Worm (Caenorhabditis elegans): ENCODE results near the gene pgp-14.

ce11 chrX:12750805-12751204 is 1.4 kb upstream of the pgp-14 start:
- TF ChIP-seq klf-2 (GFP tag; conservative IDR thresholded peaks at IDR 0.05) (no peak), flt-1 (GFP tag; IDR thresholded peaks at IDR 0.05) (no peak), tab-1 (GFP tag; IDR thresholded peaks at IDR 0.05) (no peak), ref-1 (GFP tag; conservative IDR thresholded peaks at IDR 0.05) (no peak), T22C8.4 (GFP tag; IDR thresholded peaks at IDR 0.05) (no peak), ztf-23 (GFP tag; IDR thresholded peaks at IDR 0.05) (no peak)
